Fruit fly (Drosophila melanogaster) whole organism, embryonic: ENCODE data around the gene Mkp3.
A peak's percentile ranks its signal among the peaks of the same experiment; 100 is the strongest.

Experiments used
- CG31224 ChIP-seq: fragments of 200-800 bp; sonication (Bioruptor generic); IDR thresholded peaks from 2 replicates; pipeline ENCODE4 v1.3.6; 2022; ENCODE audit warnings: missing biosample characterization, missing genetic modification characterization
- CG9932 ChIP-seq: fragments of 200-800 bp; sonication (Bioruptor generic); IDR thresholded peaks from 2 replicates; pipeline ENCODE4 v1.3.6; 2022; ENCODE audit warnings: missing biosample characterization, missing genetic modification characterization
- chn ChIP-seq: fragments of 200-800 bp; sonication (Bioruptor generic); optimal IDR thresholded peaks from 2 replicates; lab custom pipeline; 2016; ENCODE audit warnings: missing biosample characterization, missing genetic modification characterization

dm6 chr3L:19018440-19018839, 67.8 kb downstream of the Mkp3 start:
- TF ChIP-seq CG9932: peak; percentile 49
- TF ChIP-seq CG31224 (GFP tag; lab: Robert Waterston, UW): no peak
- TF ChIP-seq chn (GFP tag; lab: Kevin White, UChicago): no peak
